Worm (Caenorhabditis elegans): ENCODE data around the gene memb-2.
"Not testable (repeated sequence)": the region's sequence is repeated elsewhere in the genome, so short reads cannot be mapped to it uniquely, and the experiment has no call there.

ce11 chrV:5663317-5663716 is 43.4 kb upstream of the memb-2 start, which contains the start of gene C14C11.1:
- not testable (repeated sequence) for TF ChIP-seq W03F9.2, him-1 (tag; optimal IDR thresholded peaks at IDR 0.05)

Data from whole organism, L4/young adult.